Worm (Caenorhabditis elegans) whole organism, L4/young adult: Measurements from ENCODE around the gene F09E10.5.

Experiments
- W03F9.2 ChIP-seq: fragments of 150-350 bp; optimal IDR thresholded peaks from 2 replicates; lab custom pipeline; 2014; ENCODE audit warnings: missing biosample characterization, missing genetic modification characterization
- dao-5 ChIP-seq: sonication (generic microtip); optimal IDR thresholded peaks from 2 replicates; lab custom pipeline; 2016; ENCODE audit warnings: missing genotype, missing genetic modification characterization, moderate library complexity, missing compliant biosample characterization
- him-1 ChIP-seq: sonication (generic microtip); optimal IDR thresholded peaks from 2 replicates; lab custom pipeline; 2016; ENCODE audit warnings: missing genotype, missing genetic modification reagents, missing genetic modification characterization, missing compliant biosample characterization

The F09E10.5 gene

ce11 chrX:1494256-1494655 is at the start of gene F09E10.5:
Gene F09E10.5 (minus strand): TSS chrX:1494356.
- no peak for TF ChIP-seq W03F9.2 (tag; lab: Kevin White, UChicago)
- TF ChIP-seq him-1 (tag; lab: Kevin White, UChicago), result no peak
- no peak for TF ChIP-seq dao-5 (tag; lab: Kevin White, UChicago)

- TF ChIP-seq him-1 (tag; lab: Kevin White, UChicago) (no peak), dao-5 (tag; lab: Kevin White, UChicago) (no peak), W03F9.2 (tag; lab: Kevin White, UChicago) (no peak)
Observed at ce11 chrX:1543432-1543831, 49.3 kb upstream of the F09E10.5 start.

- TF ChIP-seq W03F9.2 (tag; lab: Kevin White, UChicago), result no peak
Observed at ce11 chrX:1541072-1541471, 46.9 kb upstream of the F09E10.5 start.

- no peak for TF ChIP-seq dao-5 (tag; lab: Kevin White, UChicago)
- TF ChIP-seq him-1 (tag; lab: Kevin White, UChicago), result no peak
- no peak for TF ChIP-seq W03F9.2 (tag; lab: Kevin White, UChicago)
Observed at ce11 chrX:1538830-1539229, 44.7 kb upstream of the F09E10.5 start.

ce11 chrX:1536138-1536537 is 42.0 kb upstream of the F09E10.5 start, which contains the start of gene K06A9.2:
Gene K06A9.2 (plus strand): TSS chrX:1536366.
- TF ChIP-seq W03F9.2 (tag; lab: Kevin White, UChicago), result no peak
- TF ChIP-seq him-1 (tag; lab: Kevin White, UChicago), result no peak
- TF ChIP-seq dao-5 (tag; lab: Kevin White, UChicago), result no peak

ce11 chrX:1535261-1535660 is 41.1 kb upstream of the F09E10.5 start, which contains the start of gene K06A9.3:
Gene K06A9.3 (minus strand): TSS chrX:1535361.
- TF ChIP-seq W03F9.2 (tag; lab: Kevin White, UChicago) (no peak), dao-5 (tag; lab: Kevin White, UChicago) (no peak), him-1 (tag; lab: Kevin White, UChicago) (no peak)

ce11 chrX:1529013-1529412 is 34.9 kb upstream of the F09E10.5 start:
- TF ChIP-seq dao-5 (tag; lab: Kevin White, UChicago) (no peak), him-1 (tag; lab: Kevin White, UChicago) (peak; percentile 37)

- TF ChIP-seq him-1 (tag; lab: Kevin White, UChicago) (no peak), W03F9.2 (tag; lab: Kevin White, UChicago) (no peak), dao-5 (tag; lab: Kevin White, UChicago) (no peak)
Observed at ce11 chrX:1528107-1528506, 34.0 kb upstream of the F09E10.5 start.

ce11 chrX:1527338-1527737 is 33.2 kb upstream of the F09E10.5 start:
- no peak for TF ChIP-seq him-1 (tag; lab: Kevin White, UChicago)
- no peak for TF ChIP-seq dao-5 (tag; lab: Kevin White, UChicago)
- no peak for TF ChIP-seq W03F9.2 (tag; lab: Kevin White, UChicago)

ce11 chrX:1525511-1526172 is 31.5 kb upstream of the F09E10.5 start:
- no peak for TF ChIP-seq dao-5 (tag; lab: Kevin White, UChicago)
- no peak for TF ChIP-seq him-1 (tag; lab: Kevin White, UChicago)
- no peak for TF ChIP-seq W03F9.2 (tag; lab: Kevin White, UChicago)

ce11 chrX:1524559-1524958 is 30.4 kb upstream of the F09E10.5 start:
- no peak for TF ChIP-seq dao-5 (tag; lab: Kevin White, UChicago)
- no peak for TF ChIP-seq W03F9.2 (tag; lab: Kevin White, UChicago)
- no peak for TF ChIP-seq him-1 (tag; lab: Kevin White, UChicago)

ce11 chrX:1523272-1523671 is 29.1 kb upstream of the F09E10.5 start:
- TF ChIP-seq dao-5 (tag; lab: Kevin White, UChicago), result no peak
- TF ChIP-seq him-1 (tag; lab: Kevin White, UChicago), result no peak
- TF ChIP-seq W03F9.2 (tag; lab: Kevin White, UChicago), result no peak

ce11 chrX:1522068-1522467 is 27.9 kb upstream of the F09E10.5 start:
- TF ChIP-seq dao-5 (tag; lab: Kevin White, UChicago) (no peak), W03F9.2 (tag; lab: Kevin White, UChicago) (no peak), him-1 (tag; lab: Kevin White, UChicago) (peak; percentile 55)

ce11 chrX:1521387-1521786 is 27.2 kb upstream of the F09E10.5 start, which contains the start of gene toca-1:
Gene toca-1 (minus strand): TSS chrX:1521487.
- TF ChIP-seq dao-5 (tag; lab: Kevin White, UChicago) (no peak), him-1 (tag; lab: Kevin White, UChicago) (no peak), W03F9.2 (tag; lab: Kevin White, UChicago) (no peak)
